Fruit fly (Drosophila melanogaster) whole organism, wandering third instar larva: Measurements from ENCODE around the gene CG7378.

ENCODE experiments used
- Abd-B ChIP-seq: fragments of >200 bp; optimal IDR thresholded peaks from 2 replicates; lab custom pipeline; 2017; ENCODE audit warnings: missing biosample characterization, missing genetic modification characterization
- CG32264 ChIP-seq: fragments of 200-800 bp; sonication (Bioruptor generic); optimal IDR thresholded peaks from 2 replicates; lab custom pipeline; 2016; ENCODE audit warnings: missing biosample characterization, missing genetic modification characterization
- CrebA ChIP-seq: fragments of 200-800 bp; sonication (Bioruptor generic); optimal IDR thresholded peaks from 2 replicates; lab custom pipeline; 2016; ENCODE audit warnings: missing biosample characterization, mild to moderate bottlenecking, missing genetic modification characterization, borderline replicate concordance
- Dfd ChIP-seq: fragments of >200 bp; optimal IDR thresholded peaks from 2 replicates; lab custom pipeline; 2017; ENCODE audit warnings: missing biosample characterization, missing genetic modification characterization
- Dif ChIP-seq: fragments of 200-275, 200-300 bp; sonication (Bioruptor generic); optimal IDR thresholded peaks from 2 replicates; lab custom pipeline; 2018; ENCODE audit warnings: missing biosample characterization, missing genetic modification characterization; ENCODE audit not compliant: partially characterized antibody
- GATAd ChIP-seq: sonication (Bioruptor generic); optimal IDR thresholded peaks from 2 replicates; lab custom pipeline; 2016; ENCODE audit warnings: missing biosample characterization, missing genetic modification characterization
- HLH106 ChIP-seq: fragments of 200-800 bp; optimal IDR thresholded peaks from 3 replicates; lab custom pipeline; 2019; ENCODE audit warnings: missing biosample characterization, mild to moderate bottlenecking, missing genetic modification characterization, moderate library complexity
- Hnf4 ChIP-seq: fragments of 200-800 bp; sonication (Bioruptor generic); optimal IDR thresholded peaks from 2 replicates; lab custom pipeline; 2016; ENCODE audit warnings: missing biosample characterization, mild to moderate bottlenecking, missing genetic modification characterization
- Hr78 ChIP-seq: fragments of >200 bp; optimal IDR thresholded peaks from 2 replicates; lab custom pipeline; 2017; ENCODE audit warnings: missing biosample characterization, missing genetic modification characterization
- Hr83 ChIP-seq: fragments of 200-300 bp; sonication (Bioruptor generic); optimal IDR thresholded peaks from 2 replicates; lab custom pipeline; 2016; ENCODE audit warnings: missing biosample characterization, mild to moderate bottlenecking, missing genetic modification characterization, moderate library complexity; ENCODE audit not compliant: poor library complexity, severe bottlenecking
- Jra ChIP-seq: sonication (Bioruptor generic); optimal IDR thresholded peaks from 2 replicates; lab custom pipeline; 2016; ENCODE audit warnings: missing biosample characterization, missing genetic modification characterization
- Myc ChIP-seq: fragments of >200 bp; optimal IDR thresholded peaks from 2 replicates; lab custom pipeline; 2017
- N ChIP-seq: fragments of >200 bp; optimal IDR thresholded peaks from 2 replicates; lab custom pipeline; 2018; ENCODE audit warnings: missing biosample characterization, missing external identifiers, missing genetic modification characterization
- OdsH ChIP-seq: fragments of 200-800 bp; sonication (Bioruptor generic); optimal IDR thresholded peaks from 2 replicates; lab custom pipeline; 2016; ENCODE audit warnings: missing biosample characterization, mild to moderate bottlenecking, missing genetic modification characterization
- Rel ChIP-seq, 2 experiments: fragments of 200-800 bp; sonication (Bioruptor generic) in 1 of 2; optimal IDR thresholded peaks; 2 replicates in 1 of 2; 3 replicates in 1 of 2; lab custom pipeline; 2016 to 2019; ENCODE audit warnings: mild to moderate bottlenecking in 2 of 2, missing biosample characterization in 2 of 2, missing genetic modification characterization in 2 of 2, moderate library complexity in 1 of 2
- Vsx2 ChIP-seq: fragments of 200-300, 225-300 bp; sonication (Bioruptor generic); optimal IDR thresholded peaks from 2 replicates; lab custom pipeline; 2018; ENCODE audit warnings: missing biosample characterization, missing genetic modification characterization; ENCODE audit not compliant: partially characterized antibody
- br ChIP-seq: fragments of 200-800 bp; sonication (Bioruptor generic); optimal IDR thresholded peaks from 2 replicates; lab custom pipeline; 2016; ENCODE audit warnings: missing biosample characterization, missing genetic modification characterization
- brk ChIP-seq: fragments of 200-800 bp; sonication (Bioruptor generic); optimal IDR thresholded peaks from 2 replicates; lab custom pipeline; 2016; ENCODE audit warnings: missing biosample characterization, mild to moderate bottlenecking, missing genetic modification characterization
- dmrt93B ChIP-seq: fragments of 200-800 bp; sonication (Bioruptor generic); optimal IDR thresholded peaks from 2 replicates; lab custom pipeline; 2018; ENCODE audit warnings: missing biosample characterization, mild to moderate bottlenecking, missing genetic modification characterization
- dsf ChIP-seq: sonication (Bioruptor generic); optimal IDR thresholded peaks from 2 replicates; lab custom pipeline; 2016; ENCODE audit warnings: missing biosample characterization, missing genetic modification characterization, borderline replicate concordance
- foxo ChIP-seq, 2 experiments: fragments of 200-800 bp; sonication (Bioruptor generic); optimal IDR thresholded peaks; 2 replicates in 1 of 2; 3 replicates in 1 of 2; lab custom pipeline; 2016 to 2017; ENCODE audit warnings: missing biosample characterization in 2 of 2, missing genetic modification characterization in 2 of 2
- fru ChIP-seq: fragments of 200-800 bp; sonication (Bioruptor generic); optimal IDR thresholded peaks from 3 replicates; lab custom pipeline; 2016; ENCODE audit warnings: missing biosample characterization, mild to moderate bottlenecking, missing genetic modification characterization
- h ChIP-seq: fragments of 200-800 bp; sonication (Bioruptor generic); optimal IDR thresholded peaks from 3 replicates; lab custom pipeline; 2016; ENCODE audit warnings: missing biosample characterization, mild to moderate bottlenecking, missing genetic modification characterization
- jim ChIP-seq: fragments of 175-275, 200-325 bp; sonication (Bioruptor generic); optimal IDR thresholded peaks from 2 replicates; lab custom pipeline; 2016; ENCODE audit warnings: missing biosample characterization, mild to moderate bottlenecking, missing genetic modification characterization
- lola ChIP-seq: fragments of >200 bp; optimal IDR thresholded peaks from 2 replicates; lab custom pipeline; 2017; ENCODE audit warnings: missing biosample characterization, missing genetic modification characterization
- psq ChIP-seq: fragments of 200-800 bp; sonication (Bioruptor generic); optimal IDR thresholded peaks from 3 replicates; lab custom pipeline; 2017; ENCODE audit warnings: missing biosample characterization, mild to moderate bottlenecking, missing genetic modification characterization, moderate library complexity
- rgr ChIP-seq: fragments of 200-800 bp; sonication (Bioruptor generic); optimal IDR thresholded peaks from 3 replicates; lab custom pipeline; 2016; ENCODE audit warnings: missing biosample characterization, mild to moderate bottlenecking, missing genetic modification characterization
- sv ChIP-seq: fragments of 200-800 bp; sonication (Bioruptor generic); optimal IDR thresholded peaks from 3 replicates; lab custom pipeline; 2016; ENCODE audit warnings: missing biosample characterization, missing genetic modification characterization
- tai ChIP-seq: sonication (Bioruptor generic); optimal IDR thresholded peaks from 2 replicates; lab custom pipeline; 2016; ENCODE audit warnings: missing biosample characterization, missing genetic modification characterization
- usp ChIP-seq: fragments of >200 bp; optimal IDR thresholded peaks from 2 replicates; lab custom pipeline; 2017; ENCODE audit warnings: missing biosample characterization, missing genetic modification characterization
- woc ChIP-seq: sonication (Bioruptor generic); optimal IDR thresholded peaks from 2 replicates; lab custom pipeline; 2016; ENCODE audit warnings: missing biosample characterization, mild to moderate bottlenecking, missing genetic modification characterization

The CG7378 gene

DNA sequence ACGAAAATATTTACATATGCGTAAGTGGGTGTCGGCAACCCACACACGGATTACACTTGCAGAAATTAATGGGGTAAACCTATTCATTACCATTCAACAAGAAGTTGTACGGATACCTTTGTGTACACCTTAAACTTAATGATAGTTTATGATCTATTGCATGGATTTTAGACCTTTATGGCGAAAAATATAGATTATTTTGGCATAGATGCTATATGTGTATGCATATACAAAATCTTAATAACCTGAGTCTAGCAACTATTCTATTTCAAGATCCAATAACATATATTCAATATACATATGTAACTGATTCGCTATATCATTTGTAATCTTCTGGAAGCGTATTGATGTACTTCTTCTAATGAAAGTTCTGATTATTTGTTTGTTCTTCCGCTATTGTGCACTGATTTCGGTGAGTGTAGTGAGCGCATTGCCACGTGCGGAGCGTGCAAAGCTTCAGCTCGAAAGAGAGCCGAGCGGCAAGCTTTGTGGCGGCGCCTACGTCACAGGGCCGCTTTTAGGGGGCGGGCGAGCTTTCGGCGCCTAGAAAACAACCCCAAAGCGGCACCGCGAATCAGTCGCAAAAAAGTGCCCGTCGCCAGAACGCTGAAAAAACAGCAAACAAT, at the start of gene CG7378:
Gene CG7378, plus strand, starts transcription at position 576 of the 626 bp plus-strand sequence.
- TF ChIP-seq psq (GFP tag; lab: Kevin White, UChicago): no peak
- TF ChIP-seq sv: peak; percentile 39
- TF ChIP-seq woc (GFP tag; lab: Kevin White, UChicago): no peak
- TF ChIP-seq dmrt93B (GFP tag; lab: Kevin White, UChicago): no peak
- TF ChIP-seq, all 38 proteins: peak for 1

DNA sequence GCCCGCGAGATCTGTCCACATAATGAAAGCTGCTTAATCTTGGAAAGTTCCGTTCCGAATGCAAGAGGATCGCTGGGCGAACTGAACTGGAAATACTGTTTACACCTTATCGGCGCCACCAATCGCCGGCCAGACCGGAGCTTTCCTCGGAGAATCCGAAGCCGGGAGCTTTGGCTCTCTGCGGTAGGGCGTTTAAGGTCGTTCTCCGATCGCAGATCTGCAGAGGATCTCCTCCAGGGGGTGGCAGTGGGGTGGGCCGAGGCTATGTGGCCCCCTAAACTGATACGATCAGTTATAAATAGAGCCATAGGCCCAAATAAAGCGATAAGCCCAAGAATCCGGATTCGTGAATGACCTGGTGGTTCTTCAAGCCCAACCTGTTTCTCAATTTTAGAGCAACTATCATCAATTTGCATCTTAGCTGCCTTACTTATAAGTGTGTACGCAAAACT, 42.8 kb upstream of the CG7378 start, which contains the start of gene CG7322:
Gene CG7322, minus strand, starts transcription at position 402 of the 452 bp plus-strand sequence.
- TF ChIP-seq Rel (GFP tag; optimal IDR thresholded peaks at IDR 0.05; lab: Kevin White, UChicago) (no peak), Rel (tag; optimal IDR thresholded peaks at IDR 0.05; lab: Kevin White, UChicago) (peak; percentile 2), N (GFP tag; lab: Kevin White, UChicago) (no peak), woc (GFP tag; lab: Kevin White, UChicago) (no peak), CG32264 (GFP tag; lab: Kevin White, UChicago) (no peak), Hr78 (GFP tag; lab: Kevin White, UChicago) (no peak), HLH106 (no peak)
- TF ChIP-seq, all 38 proteins: peak for 1

DNA sequence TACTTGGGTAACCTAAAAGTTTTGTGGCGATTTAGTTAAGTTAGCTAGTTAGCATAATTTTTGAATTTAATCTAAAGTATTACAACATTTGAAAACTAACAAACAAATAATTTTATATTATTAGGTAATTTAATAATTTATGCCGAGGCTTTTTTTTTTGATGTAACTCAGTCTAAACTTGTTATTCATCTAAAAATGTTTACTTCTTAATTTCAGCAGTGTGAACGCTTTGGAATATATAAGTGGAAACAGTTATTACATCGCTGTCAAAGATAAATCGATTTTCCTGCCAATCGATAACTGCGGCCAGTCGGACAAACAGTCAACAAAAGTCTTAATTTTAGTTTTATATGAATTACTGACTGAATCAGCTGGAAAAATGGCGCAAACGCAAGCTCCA, 42.3 kb upstream of the CG7378 start, which contains the start of gene Usp39:
Gene Usp39, plus strand, starts transcription at position 288 of the 400 bp plus-strand sequence.
- TF ChIP-seq Rel (GFP tag; optimal IDR thresholded peaks at IDR 0.05; lab: Kevin White, UChicago) (no peak), Rel (tag; optimal IDR thresholded peaks at IDR 0.05; lab: Kevin White, UChicago) (no peak), psq (GFP tag; lab: Kevin White, UChicago) (no peak), Hr78 (GFP tag; lab: Kevin White, UChicago) (peak; percentile 16), HLH106 (no peak), dmrt93B (GFP tag; lab: Kevin White, UChicago) (no peak), N (GFP tag; lab: Kevin White, UChicago) (peak; percentile 31), lola (GFP tag; lab: Kevin White, UChicago) (no peak)

dm6 chrX:18860074-18860473, 40.1 kb upstream of the CG7378 start, which contains the start of gene CG32544:
TSS of gene CG32544 (plus strand) at chrX:18860284.
- no peak for TF ChIP-seq Dfd (GFP tag; lab: Kevin White, UChicago)
- no peak for TF ChIP-seq OdsH
- TF ChIP-seq foxo (GFP tag; optimal IDR thresholded peaks at IDR 0.05; lab: Kevin White, UChicago): no peak
- TF ChIP-seq jim (GFP tag; lab: Kevin White, UChicago): no peak
- TF ChIP-seq Hr78 (GFP tag; lab: Kevin White, UChicago): no peak
- no peak for TF ChIP-seq rgr
- no peak for TF ChIP-seq br
- TF ChIP-seq Myc: no peak
- no peak for TF ChIP-seq GATAd (GFP tag; lab: Kevin White, UChicago)
- no peak for TF ChIP-seq Jra (GFP tag; lab: Kevin White, UChicago)
- TF ChIP-seq lola (GFP tag; lab: Kevin White, UChicago): no peak
- no peak for TF ChIP-seq psq (GFP tag; lab: Kevin White, UChicago)
- no peak for TF ChIP-seq brk (GFP tag; lab: Kevin White, UChicago)
- no peak for TF ChIP-seq Rel (GFP tag; optimal IDR thresholded peaks at IDR 0.05; lab: Kevin White, UChicago)
- TF ChIP-seq Rel (tag; optimal IDR thresholded peaks at IDR 0.05; lab: Kevin White, UChicago): no peak
- no peak for TF ChIP-seq Hnf4 (GFP tag; lab: Kevin White, UChicago)
- TF ChIP-seq Abd-B (GFP tag; lab: Kevin White, UChicago): no peak
- TF ChIP-seq N (GFP tag; lab: Kevin White, UChicago): no peak
- no peak for TF ChIP-seq dmrt93B (GFP tag; lab: Kevin White, UChicago)

DNA sequence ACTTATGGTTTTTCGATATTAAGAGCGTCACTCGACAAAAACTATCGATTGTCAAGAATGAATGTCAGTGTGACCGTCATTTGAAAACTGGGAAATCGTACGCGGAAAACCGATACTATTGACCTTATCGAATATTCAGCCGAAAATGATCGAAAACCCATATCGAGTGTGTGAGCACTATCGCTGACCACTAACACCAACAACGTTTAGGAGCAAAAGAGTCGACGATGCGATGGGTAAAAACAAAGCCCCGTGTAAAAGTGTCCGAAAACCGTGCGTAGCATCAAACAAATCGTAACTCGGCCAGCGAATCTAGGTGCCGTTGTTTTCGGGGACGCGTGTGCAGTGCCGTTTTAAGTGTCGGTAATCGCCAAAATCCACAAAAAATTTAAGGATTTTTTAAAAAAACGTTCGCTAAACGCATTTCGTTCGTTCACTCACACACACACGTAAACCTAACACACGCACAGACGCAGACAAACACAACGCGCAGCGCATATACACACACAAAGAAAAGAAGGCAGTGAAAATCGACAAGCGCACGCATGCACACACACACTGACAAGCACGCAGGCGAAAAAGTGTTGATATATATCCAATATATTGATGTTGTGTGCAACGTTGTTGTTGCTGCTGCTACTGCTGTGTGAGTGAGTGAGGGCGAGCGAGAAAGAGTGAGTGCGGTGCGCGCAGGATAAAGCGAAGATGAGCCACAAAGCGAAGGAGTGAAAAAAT, 36.3 kb upstream of the CG7378 start, which contains the start of the genes CG7326 and Dora:
Gene CG7326, minus strand, starts transcription at position 29 of the 735 bp plus-strand sequence.
Gene Dora, plus strand, starts transcription at position 203 of the 735 bp plus-strand sequence.
- TF ChIP-seq HLH106 (peak; percentile 11), psq (GFP tag; lab: Kevin White, UChicago) (peak; percentile 95), dsf (no peak), fru (GFP tag; lab: Kevin White, UChicago) (no peak), Dif (GFP tag; lab: Kevin White, UChicago) (no peak), tai (GFP tag; lab: Kevin White, UChicago) (no peak), Hr83 (GFP tag; lab: Kevin White, UChicago) (peak; percentile 31), Dfd (GFP tag; lab: Kevin White, UChicago) (no peak), br (no peak), CrebA (GFP tag; lab: Kevin White, UChicago) (no peak), jim (GFP tag; lab: Kevin White, UChicago) (no peak), Abd-B (GFP tag; lab: Kevin White, UChicago) (peak; percentile 43), N (GFP tag; lab: Kevin White, UChicago) (peak; percentile 71), h (peak; percentile 31), Hr78 (GFP tag; lab: Kevin White, UChicago) (peak; percentile 24), OdsH (no peak), Vsx2 (GFP tag; lab: Kevin White, UChicago) (no peak), usp (no peak), Rel (GFP tag; optimal IDR thresholded peaks at IDR 0.05; lab: Kevin White, UChicago) (no peak), Rel (tag; optimal IDR thresholded peaks at IDR 0.05; lab: Kevin White, UChicago) (peak; percentile 28), rgr (no peak), GATAd (GFP tag; lab: Kevin White, UChicago) (no peak)
